Fruit fly (Drosophila melanogaster) whole organism, embryonic: Measurements from ENCODE around the gene Tob.

Experiments
- Antp ChIP-seq: fragments of 200-800 bp; sonication (Bioruptor generic); optimal IDR thresholded peaks from 3 replicates; lab custom pipeline; 2016; ENCODE audit warnings: missing biosample characterization, missing genetic modification characterization
- Atf6 ChIP-seq: fragments of 200-800 bp; sonication (Bioruptor generic); IDR thresholded peaks from 2 replicates; pipeline ENCODE4 v1.3.6; 2022; ENCODE audit warnings: missing biosample characterization, missing genetic modification characterization
- C15 ChIP-seq: fragments of 200-800 bp; sonication (Bioruptor generic); IDR thresholded peaks from 3 replicates; pipeline ENCODE4 v1.3.6; 2022; ENCODE audit warnings: missing biosample characterization, missing genetic modification characterization
- CG10209 ChIP-seq: fragments of 200-800 bp; sonication (Bioruptor generic); optimal IDR thresholded peaks from 3 replicates; lab custom pipeline; 2017; ENCODE audit warnings: missing biosample characterization, mild to moderate bottlenecking, missing genetic modification characterization, missing genetic modification reagents
- CG1024 ChIP-seq: fragments of 200-800 bp; sonication (Bioruptor generic); IDR thresholded peaks from 2 replicates; pipeline ENCODE4 v1.3.6; 2022; ENCODE audit warnings: missing biosample characterization, missing genetic modification characterization
- CG12104 ChIP-seq: fragments of 200-800 bp; sonication (Bioruptor generic); optimal IDR thresholded peaks from 3 replicates; lab custom pipeline; 2016; ENCODE audit warnings: missing biosample characterization, missing genetic modification characterization
- CG1233 ChIP-seq: fragments of 200-800 bp; sonication (Bioruptor generic); optimal IDR thresholded peaks from 4 replicates; lab custom pipeline; 2018; ENCODE audit warnings: missing biosample characterization, mild to moderate bottlenecking, missing genetic modification characterization
- CG12659 ChIP-seq: fragments of 200-800 bp; sonication (Bioruptor generic); optimal IDR thresholded peaks from 3 replicates; lab custom pipeline; 2017; ENCODE audit warnings: mild to moderate bottlenecking, missing biosample characterization, missing genetic modification reagents, missing genetic modification characterization
- CG12744 ChIP-seq: fragments of 200-800 bp; sonication (Bioruptor generic); optimal IDR thresholded peaks from 2 replicates; lab custom pipeline; 2016; ENCODE audit warnings: missing biosample characterization, missing genetic modification characterization
- CG13287 ChIP-seq: fragments of 200-800 bp; sonication (Bioruptor generic); IDR thresholded peaks from 2 replicates; pipeline ENCODE4 v1.3.6; 2022; ENCODE audit warnings: missing biosample characterization, missing genetic modification characterization; ENCODE audit not compliant: partially characterized antibody
- CG13894 ChIP-seq: fragments of 200-800 bp; sonication (Bioruptor generic); optimal IDR thresholded peaks from 3 replicates; lab custom pipeline; 2018; ENCODE audit warnings: missing biosample characterization, mild to moderate bottlenecking, missing genetic modification characterization, moderate library complexity
- CG16779 ChIP-seq: fragments of 200-800 bp; sonication (Bioruptor generic); IDR thresholded peaks from 2 replicates; pipeline ENCODE4 v1.3.6; 2022; ENCODE audit warnings: missing biosample characterization, missing genetic modification characterization
- CG16863 ChIP-seq: fragments of 200-800 bp; sonication (Bioruptor generic); optimal IDR thresholded peaks from 3 replicates; lab custom pipeline; 2016; ENCODE audit warnings: missing biosample characterization, missing genetic modification characterization
- CG2129 ChIP-seq: fragments of 200-800 bp; sonication (Bioruptor generic); IDR thresholded peaks from 2 replicates; pipeline ENCODE4 v1.3.6; 2022; ENCODE audit warnings: missing biosample characterization, missing genetic modification characterization; ENCODE audit not compliant: partially characterized antibody
- CG6654 ChIP-seq: fragments of 200-800 bp; sonication (Bioruptor generic); optimal IDR thresholded peaks from 2 replicates; lab custom pipeline; 2017; ENCODE audit warnings: missing biosample characterization, mild to moderate bottlenecking, missing genetic modification characterization
- CG8290 ChIP-seq, 3 experiments: fragments of 200-800 bp; sonication (Bioruptor generic); optimal IDR thresholded peaks; 2 replicates each; lab custom pipeline; 2016 to 2019; ENCODE audit warnings: missing biosample characterization in 3 of 3, missing genetic modification characterization in 3 of 3, mild to moderate bottlenecking in 2 of 3, moderate library complexity in 1 of 3
- CG8924 ChIP-seq: fragments of 200-800 bp; optimal IDR thresholded peaks from 3 replicates; lab custom pipeline; 2019; ENCODE audit warnings: missing biosample characterization, mild to moderate bottlenecking, missing genetic modification characterization, moderate library complexity
- CG8944 ChIP-seq: fragments of 200-800 bp; sonication (Bioruptor generic); optimal IDR thresholded peaks from 3 replicates; lab custom pipeline; 2016; ENCODE audit warnings: missing biosample characterization, missing genetic modification characterization
- CG9609 ChIP-seq: fragments of 200-800 bp; sonication (Bioruptor generic); optimal IDR thresholded peaks from 3 replicates; lab custom pipeline; 2016; ENCODE audit warnings: missing biosample characterization, missing genetic modification characterization
- Doc3 ChIP-seq: fragments of 200-800 bp; sonication (Bioruptor generic); IDR thresholded peaks from 3 replicates; pipeline ENCODE4 v1.3.6; 2022; ENCODE audit warnings: missing biosample characterization, missing genetic modification characterization; ENCODE audit not compliant: partially characterized antibody
- H2.0 ChIP-seq: fragments of 200-800 bp; sonication (Bioruptor generic); IDR thresholded peaks from 2 replicates; pipeline ENCODE4 v1.3.6; 2022; ENCODE audit warnings: missing biosample characterization, missing genetic modification characterization
- HLH54F ChIP-seq: fragments of 200-800 bp; sonication (Bioruptor generic); optimal IDR thresholded peaks from 3 replicates; lab custom pipeline; 2016; ENCODE audit warnings: missing biosample characterization, missing genetic modification characterization
- HmgD ChIP-seq: fragments of 200-800 bp; sonication (Bioruptor generic); optimal IDR thresholded peaks from 3 replicates; lab custom pipeline; 2016; ENCODE audit warnings: missing biosample characterization, missing genetic modification characterization
- Nf-YA ChIP-seq: fragments of 200-800 bp; sonication (Bioruptor generic); IDR thresholded peaks from 2 replicates; pipeline ENCODE4 v1.3.6; 2022; ENCODE audit warnings: missing biosample characterization, missing genetic modification characterization
- PHDP ChIP-seq: fragments of 200-800 bp; sonication (Bioruptor generic); optimal IDR thresholded peaks from 3 replicates; lab custom pipeline; 2018; ENCODE audit warnings: missing biosample characterization, mild to moderate bottlenecking, missing genetic modification characterization, moderate library complexity
- abd-A ChIP-seq: fragments of 200-800 bp; sonication (Bioruptor generic); optimal IDR thresholded peaks from 3 replicates; lab custom pipeline; 2019; ENCODE audit warnings: missing biosample characterization, mild to moderate bottlenecking, missing genetic modification characterization, moderate library complexity
- amos ChIP-seq: fragments of 200-800 bp; sonication (Bioruptor generic); IDR thresholded peaks from 2 replicates; pipeline ENCODE4 v1.3.6; 2022; ENCODE audit warnings: missing biosample characterization, missing genetic modification characterization; ENCODE audit not compliant: partially characterized antibody
- ash1 ChIP-seq: fragments of 200-800 bp; sonication (Bioruptor generic); optimal IDR thresholded peaks from 2 replicates; lab custom pipeline; 2018; ENCODE audit warnings: missing biosample characterization, mild to moderate bottlenecking, missing genetic modification characterization
- cato ChIP-seq: fragments of 200-800 bp; sonication (Bioruptor generic); optimal IDR thresholded peaks from 2 replicates; lab custom pipeline; 2016; ENCODE audit warnings: missing biosample characterization, missing genetic modification characterization, borderline replicate concordance
- dm ChIP-seq: fragments of 200-800 bp; sonication (Bioruptor generic); optimal IDR thresholded peaks from 3 replicates; lab custom pipeline; 2016; ENCODE audit warnings: missing biosample characterization, missing genetic modification characterization
- dmrt11E ChIP-seq: fragments of 200-800 bp; sonication (Bioruptor generic); optimal IDR thresholded peaks from 3 replicates; lab custom pipeline; 2018; ENCODE audit warnings: missing biosample characterization, mild to moderate bottlenecking, missing genetic modification characterization, moderate library complexity
- fd102C ChIP-seq: fragments of 200-800 bp; sonication (Bioruptor generic); optimal IDR thresholded peaks from 2 replicates; lab custom pipeline; 2018; ENCODE audit warnings: missing biosample characterization, mild to moderate bottlenecking, missing genetic modification characterization, moderate library complexity
- gcm2 ChIP-seq: fragments of 200-800 bp; sonication (Bioruptor generic); optimal IDR thresholded peaks from 2 replicates; lab custom pipeline; 2016; ENCODE audit warnings: missing biosample characterization, missing genetic modification characterization
- hbn ChIP-seq: fragments of 200-800 bp; sonication (Bioruptor generic); IDR thresholded peaks from 2 replicates; pipeline ENCODE4 v1.3.6; 2022; ENCODE audit warnings: missing biosample characterization, missing genetic modification characterization; ENCODE audit not compliant: partially characterized antibody
- her ChIP-seq: fragments of 200-800 bp; sonication (Bioruptor generic); optimal IDR thresholded peaks from 2 replicates; lab custom pipeline; 2016; ENCODE audit warnings: missing biosample characterization, missing genetic modification characterization
- insv ChIP-seq, 2 experiments: fragments of 200-800 bp; sonication (Bioruptor generic); optimal IDR thresholded peaks; 3 replicates each; lab custom pipeline; 2016 to 2018; ENCODE audit warnings: missing biosample characterization in 2 of 2, missing genetic modification characterization in 2 of 2
- lola ChIP-seq, 3 experiments: fragments of >200 bp in 2 of 3; fragments of 200-800 bp in 1 of 3; sonication (Bioruptor generic) in 1 of 3; optimal IDR thresholded peaks; 2 replicates each; lab custom pipeline; 2017 to 2019; ENCODE audit warnings: missing biosample characterization in 3 of 3, missing genetic modification characterization in 3 of 3, mild to moderate bottlenecking in 1 of 3, moderate library complexity in 1 of 3
- luna ChIP-seq: fragments of 200-800 bp; sonication (Bioruptor generic); optimal IDR thresholded peaks from 2 replicates; lab custom pipeline; 2016; ENCODE audit warnings: missing biosample characterization, missing genetic modification characterization
- otp ChIP-seq: fragments of 200-800 bp; sonication (Bioruptor generic); IDR thresholded peaks from 3 replicates; pipeline ENCODE4, ENCODE4 v1.3.6; 2022; ENCODE audit warnings: missing biosample characterization, missing genetic modification characterization
- p53 ChIP-seq: fragments of 200-800 bp; sonication (Bioruptor generic); optimal IDR thresholded peaks from 2 replicates; lab custom pipeline; 2016; ENCODE audit warnings: missing biosample characterization, missing genetic modification characterization
- peb ChIP-seq: fragments of 200-800 bp; sonication (Bioruptor generic); IDR thresholded peaks from 2 replicates; pipeline ENCODE4 v1.3.6; 2022; ENCODE audit warnings: missing biosample characterization, missing genetic modification characterization
- pfk ChIP-seq: fragments of 200-800 bp; sonication (Bioruptor generic); optimal IDR thresholded peaks from 2 replicates; lab custom pipeline; 2018; ENCODE audit warnings: missing biosample characterization, mild to moderate bottlenecking, missing genetic modification characterization, moderate library complexity
- psq ChIP-seq: fragments of 200-800 bp; sonication (Bioruptor generic); optimal IDR thresholded peaks from 2 replicates; lab custom pipeline; 2017; ENCODE audit warnings: missing biosample characterization, missing genetic modification characterization
- tll ChIP-seq, 2 experiments: fragments of 200-800 bp in 1 of 2; fragments of >200 bp in 1 of 2; sonication (Bioruptor generic) in 1 of 2; optimal IDR thresholded peaks; 2 replicates each; lab custom pipeline; 2017 to 2019; ENCODE audit warnings: missing biosample characterization in 2 of 2, missing genetic modification characterization in 2 of 2, mild to moderate bottlenecking in 1 of 2, moderate library complexity in 1 of 2
- ttk ChIP-seq: fragments of 200-800 bp; sonication (Bioruptor generic); IDR thresholded peaks from 2 replicates; pipeline ENCODE4 v2.1.2; 2022; ENCODE audit warnings: missing biosample characterization, missing genetic modification characterization
- unpg ChIP-seq: fragments of 200-800 bp; sonication (Bioruptor generic); optimal IDR thresholded peaks from 3 replicates; lab custom pipeline; 2018; ENCODE audit warnings: missing biosample characterization, mild to moderate bottlenecking, missing genetic modification characterization, moderate library complexity
- z ChIP-seq: fragments of 200-800 bp; sonication (Bioruptor generic); IDR thresholded peaks from 3 replicates; pipeline ENCODE4 v1.3.6; 2022; ENCODE audit warnings: missing biosample characterization, missing genetic modification characterization
- zen2 ChIP-seq: fragments of 200-800 bp; sonication (Bioruptor generic); IDR thresholded peaks from 3 replicates; pipeline ENCODE4 v1.3.6; 2022; ENCODE audit warnings: missing biosample characterization, missing genetic modification characterization; ENCODE audit not compliant: partially characterized antibody

Tob gene

dm6 chrX:16104738-16105426, 13.6 kb upstream of the Tob start, which contains the start of the genes CG42353 and CG42354 (continued):
- TF ChIP-seq CG8290 (GFP tag; optimal IDR thresholded peaks at IDR 0.05; lab: Kevin White, UChicago) (peak; percentile 81), CG8290 (tag; optimal IDR thresholded peaks at IDR 0.05; lab: Kevin White, UChicago) (peak; percentile 78 to 88), insv (GFP tag; optimal IDR thresholded peaks at IDR 0.05; lab: Kevin White, UChicago) (peak; percentile 44 to 45), CG12659 (GFP tag; lab: Kevin White, UChicago) (peak; percentile 96), H2.0 (peak; percentile 90), dmrt11E (peak; percentile 99), PHDP (peak; percentile 97), cato (GFP tag; lab: Kevin White, UChicago) (peak; percentile 94), Antp (GFP tag; lab: Kevin White, UChicago) (peak; percentile 67), Nf-YA (GFP tag; lab: Robert Waterston, UW) (peak; percentile 76), CG8924 (tag; lab: Kevin White, UChicago) (peak; percentile 97), fd102C (peak; percentile 62), CG12104 (GFP tag; lab: Kevin White, UChicago) (peak; percentile 96), CG13287 (no peak), Atf6 (GFP tag; lab: Robert Waterston, UW) (peak; percentile 94), abd-A (peak; percentile 50), dm (GFP tag; lab: Kevin White, UChicago) (peak; percentile 88), unpg (GFP tag; lab: Kevin White, UChicago) (peak; percentile 97), p53 (GFP tag; lab: Kevin White, UChicago) (no peak), CG8944 (peak; percentile 88), CG10209 (GFP tag; lab: Kevin White, UChicago) (peak; percentile 97), CG1024 (peak; percentile 82), HLH54F (GFP tag; lab: Kevin White, UChicago) (peak; percentile 95), gcm2 (peak; percentile 90), CG12744 (GFP tag; lab: Kevin White, UChicago) (peak; percentile 93), zen2 (GFP tag; lab: Robert Waterston, UW) (no peak), Doc3 (GFP tag; lab: Robert Waterston, UW) (no peak), CG13894 (tag; lab: Kevin White, UChicago) (peak; percentile 94), CG16863 (GFP tag; lab: Kevin White, UChicago) (peak; percentile 94), hbn (GFP tag; lab: Robert Waterston, UW) (no peak), CG9609 (peak; percentile 96), peb (GFP tag; lab: Robert Waterston, UW) (peak; percentile 91), HmgD (GFP tag; lab: Kevin White, UChicago) (peak; percentile 44), CG16779 (GFP tag; lab: Robert Waterston, UW) (0 out of 2 replicates have a peak, but pooled peaks have one; percentile 28), otp (GFP tag; lab: Robert Waterston, UW) (peak; percentile 86), luna (GFP tag; lab: Kevin White, UChicago) (no peak), ash1 (GFP tag; lab: Kevin White, UChicago) (peak; percentile 37), CG1233 (peak; percentile 93), her (GFP tag; lab: Kevin White, UChicago) (peak; percentile 86), ttk (peak; percentile 92), psq (peak; percentile 81), CG2129 (GFP tag; lab: Robert Waterston, UW) (no peak), amos (GFP tag; lab: Robert Waterston, UW) (peak; percentile 48; the same call in 1 of the 2 replicates), CG6654 (GFP tag; lab: Kevin White, UChicago) (peak; percentile 88), C15 (peak; percentile 76; the same call in 1 of the 3 replicates), z (GFP tag; lab: Robert Waterston, UW) (no peak; the same call in 2 of the 3 replicates), lola (GFP tag; optimal IDR thresholded peaks at IDR 0.05; lab: Kevin White, UChicago) (peak in 1 of 3 experiments; percentile 98), pfk (GFP tag; lab: Kevin White, UChicago) (peak; percentile 43), tll (GFP tag; optimal IDR thresholded peaks at IDR 0.05; lab: Kevin White, UChicago) (peak in 1 of 2 experiments; percentile 68)
